Fruit fly (Drosophila melanogaster) whole organism, prepupa: Measurements from ENCODE around the gene CG4953.
A peak's percentile ranks its signal among the peaks of the same experiment; 100 is the strongest.

Experiments
- Blimp-1 ChIP-seq: fragments of 200-800 bp; sonication (Bioruptor generic); optimal IDR thresholded peaks from 3 replicates; lab custom pipeline; 2017; ENCODE audit warnings: missing biosample characterization, missing genetic modification characterization, mild to moderate bottlenecking, moderate library complexity, missing genetic modification reagents
- CG10631 ChIP-seq: fragments of 200-800 bp; sonication (Bioruptor generic); optimal IDR thresholded peaks from 2 replicates; lab custom pipeline; 2016; ENCODE audit warnings: missing biosample characterization, missing genetic modification characterization
- CG10669 ChIP-seq: fragments of 200-800 bp; sonication (Bioruptor generic); optimal IDR thresholded peaks from 3 replicates; lab custom pipeline; 2018; ENCODE audit warnings: missing biosample characterization, mild to moderate bottlenecking, missing genetic modification characterization, moderate library complexity
- CG11294 ChIP-seq: fragments of 200-800 bp; sonication (Bioruptor generic); IDR thresholded peaks from 2 replicates; pipeline ENCODE4 v1.3.6; 2022; ENCODE audit warnings: missing biosample characterization, missing genetic modification characterization
- CG11902 ChIP-seq: fragments of 200-800 bp; sonication (Bioruptor generic); optimal IDR thresholded peaks from 3 replicates; lab custom pipeline; 2016; ENCODE audit warnings: missing biosample characterization, missing genetic modification characterization
- CG15336 ChIP-seq: fragments of 200-800 bp; sonication (Bioruptor generic); IDR thresholded peaks from 2 replicates; pipeline ENCODE4 v1.3.6; 2022; ENCODE audit warnings: missing biosample characterization, missing genetic modification characterization
- CG16779 ChIP-seq: fragments of 200-800 bp; sonication (Bioruptor generic); optimal IDR thresholded peaks from 3 replicates; lab custom pipeline; 2017; ENCODE audit warnings: missing biosample characterization, mild to moderate bottlenecking, missing genetic modification characterization
- CG3032 ChIP-seq: fragments of 200-800 bp; optimal IDR thresholded peaks from 2 replicates; lab custom pipeline; 2019; ENCODE audit warnings: missing biosample characterization, mild to moderate bottlenecking, missing genetic modification characterization, moderate library complexity
- CG4318 ChIP-seq: fragments of 200-800 bp; sonication (Bioruptor generic); optimal IDR thresholded peaks from 3 replicates; lab custom pipeline; 2017; ENCODE audit warnings: missing biosample characterization, mild to moderate bottlenecking, missing genetic modification characterization
- CG6163 ChIP-seq: fragments of 200-800 bp; sonication (Bioruptor generic); IDR thresholded peaks from 3 replicates; pipeline ENCODE4 v1.3.6; 2022; ENCODE audit warnings: missing biosample characterization, missing genetic modification characterization
- CG6808 ChIP-seq: fragments of 200-800 bp; sonication (Bioruptor generic); optimal IDR thresholded peaks from 3 replicates; lab custom pipeline; 2017; ENCODE audit warnings: missing biosample characterization, missing genetic modification characterization, mild to moderate bottlenecking, moderate library complexity, missing genetic modification reagents
- CG6854 ChIP-seq: fragments of 200-800 bp; sonication (Bioruptor generic); optimal IDR thresholded peaks from 2 replicates; lab custom pipeline; 2017; ENCODE audit warnings: missing biosample characterization, mild to moderate bottlenecking, missing genetic modification characterization
- CG8319 ChIP-seq: fragments of 200-800 bp; sonication (Bioruptor generic); optimal IDR thresholded peaks from 3 replicates; lab custom pipeline; 2016; ENCODE audit warnings: missing biosample characterization, missing genetic modification characterization
- CG9139 ChIP-seq: fragments of 200-800 bp; sonication (Bioruptor generic); optimal IDR thresholded peaks from 3 replicates; lab custom pipeline; 2017; ENCODE audit warnings: missing biosample characterization, mild to moderate bottlenecking, missing genetic modification characterization
- Eip78C ChIP-seq: fragments of 200-800 bp; sonication (Bioruptor generic); peaks from one replicate; lab custom pipeline; 2016; ENCODE audit warnings: missing biosample characterization, missing genetic modification characterization
- Eip93F ChIP-seq: fragments of 200-800 bp; sonication (Bioruptor generic); optimal IDR thresholded peaks from 2 replicates; lab custom pipeline; 2016; ENCODE audit warnings: missing biosample characterization, mild to moderate bottlenecking, missing genetic modification characterization
- Ets21C ChIP-seq: fragments of 200-800 bp; sonication (Bioruptor generic); optimal IDR thresholded peaks from 3 replicates; lab custom pipeline; 2016; ENCODE audit warnings: missing biosample characterization, missing genetic modification characterization
- Gug ChIP-seq: fragments of 200-800 bp; sonication (Bioruptor generic); IDR thresholded peaks from 2 replicates; pipeline ENCODE4 v1.3.6; 2022; ENCODE audit warnings: missing biosample characterization, missing genetic modification characterization
- Hr38 ChIP-seq: sonication (Bioruptor generic); optimal IDR thresholded peaks from 2 replicates; lab custom pipeline; 2016; ENCODE audit warnings: missing biosample characterization, missing genetic modification characterization
- Hr39 ChIP-seq: fragments of 200-800 bp; sonication (Bioruptor generic); optimal IDR thresholded peaks from 2 replicates; lab custom pipeline; 2016; ENCODE audit warnings: missing biosample characterization, missing genetic modification characterization
- Hr4 ChIP-seq: fragments of 200-800 bp; sonication (Bioruptor generic); optimal IDR thresholded peaks from 3 replicates; lab custom pipeline; 2016; ENCODE audit warnings: missing biosample characterization, missing genetic modification characterization
- Lpt ChIP-seq: fragments of 200-800 bp; sonication (Bioruptor generic); optimal IDR thresholded peaks from 3 replicates; lab custom pipeline; 2016; ENCODE audit warnings: missing biosample characterization, missing genetic modification characterization
- OdsH ChIP-seq: fragments of 200-800 bp; sonication (Bioruptor generic); optimal IDR thresholded peaks from 3 replicates; lab custom pipeline; 2016; ENCODE audit warnings: missing biosample characterization, missing genetic modification characterization
- Smox ChIP-seq: fragments of 200-800 bp; sonication (Bioruptor generic); optimal IDR thresholded peaks from 3 replicates; lab custom pipeline; 2016; ENCODE audit warnings: missing biosample characterization, missing genetic modification characterization
- Sox102F ChIP-seq: fragments of 200-800 bp; sonication (Bioruptor generic); optimal IDR thresholded peaks from 2 replicates; lab custom pipeline; 2016; ENCODE audit warnings: missing biosample characterization, mild to moderate bottlenecking, missing genetic modification characterization
- achi ChIP-seq: fragments of 200-800 bp; sonication (Bioruptor generic); optimal IDR thresholded peaks from 3 replicates; lab custom pipeline; 2016; ENCODE audit warnings: missing biosample characterization, missing genetic modification characterization
- acj6 ChIP-seq: fragments of 200-800 bp; sonication (Bioruptor generic); optimal IDR thresholded peaks from 3 replicates; lab custom pipeline; 2016; ENCODE audit warnings: missing biosample characterization, missing genetic modification characterization
- cyc ChIP-seq: fragments of 200-800 bp; sonication (Bioruptor generic); optimal IDR thresholded peaks from 3 replicates; lab custom pipeline; 2016; ENCODE audit warnings: missing biosample characterization, missing genetic modification characterization
- dsx ChIP-seq: fragments of 200-800 bp; optimal IDR thresholded peaks from 3 replicates; lab custom pipeline; 2019; ENCODE audit warnings: missing biosample characterization, mild to moderate bottlenecking, missing genetic modification characterization, moderate library complexity; ENCODE audit not compliant: poor library complexity, severe bottlenecking
- eg ChIP-seq: fragments of 200-800 bp; sonication (Bioruptor generic); IDR thresholded peaks from 3 replicates; pipeline ENCODE4 v1.3.6; 2022; ENCODE audit warnings: missing biosample characterization, missing genetic modification characterization
- esn ChIP-seq: fragments of 200-800 bp; sonication (Bioruptor generic); optimal IDR thresholded peaks from 2 replicates; lab custom pipeline; 2016; ENCODE audit warnings: missing biosample characterization, mild to moderate bottlenecking, missing genetic modification characterization, moderate library complexity
- fd59A ChIP-seq: fragments of 200-800 bp; sonication (Bioruptor generic); optimal IDR thresholded peaks from 2 replicates; lab custom pipeline; 2017; ENCODE audit warnings: missing biosample characterization, mild to moderate bottlenecking, missing genetic modification characterization, missing genetic modification reagents
- fd85E ChIP-seq: fragments of 200-800 bp; sonication (Bioruptor generic); optimal IDR thresholded peaks from 3 replicates; lab custom pipeline; 2016; ENCODE audit warnings: missing biosample characterization, missing genetic modification characterization
- fkh ChIP-seq: fragments of 200-800 bp; sonication (Bioruptor generic); optimal IDR thresholded peaks from 3 replicates; lab custom pipeline; 2017; ENCODE audit warnings: missing biosample characterization, mild to moderate bottlenecking, missing genetic modification characterization, moderate library complexity
- lz ChIP-seq: fragments of 200-800 bp; sonication (Bioruptor generic); optimal IDR thresholded peaks from 3 replicates; lab custom pipeline; 2016; ENCODE audit warnings: missing biosample characterization, missing genetic modification characterization
- net ChIP-seq: fragments of 200-800 bp; sonication (Bioruptor generic); optimal IDR thresholded peaks from 3 replicates; lab custom pipeline; 2016; ENCODE audit warnings: missing biosample characterization, missing genetic modification characterization
- salr ChIP-seq, 2 experiments: fragments of 200-800 bp; sonication (Bioruptor generic); optimal IDR thresholded peaks; 3 replicates each; lab custom pipeline; 2016 to 2018; ENCODE audit warnings: missing biosample characterization in 2 of 2, missing genetic modification characterization in 2 of 2, mild to moderate bottlenecking in 1 of 2
- spab ChIP-seq: fragments of 200-800 bp; sonication (Bioruptor generic); optimal IDR thresholded peaks from 2 replicates; lab custom pipeline; 2017; ENCODE audit warnings: missing biosample characterization, mild to moderate bottlenecking, missing genetic modification characterization, missing genetic modification reagents
- svp ChIP-seq: fragments of 200-800 bp; sonication (Bioruptor generic); peaks from one replicate; lab custom pipeline; 2016; ENCODE audit warnings: missing biosample characterization, missing genetic modification characterization
- topi ChIP-seq: fragments of 200-800 bp; sonication (Bioruptor generic); optimal IDR thresholded peaks from 3 replicates; lab custom pipeline; 2016; ENCODE audit warnings: missing biosample characterization, missing genetic modification characterization
- vri ChIP-seq: fragments of 200-800 bp; sonication (Bioruptor generic); optimal IDR thresholded peaks from 3 replicates; lab custom pipeline; 2016; ENCODE audit warnings: missing biosample characterization, mild to moderate bottlenecking, missing genetic modification characterization

Gene CG4953

dm6 chr2L:10231092-10231494, 35.4 kb upstream of the CG4953 start (continued):
- TF ChIP-seq esn (GFP tag; lab: Kevin White, UChicago) (peak; percentile 55), CG9139 (no peak), Hr38 (no peak), topi (peak; percentile 61), Hr39 (GFP tag; lab: Kevin White, UChicago) (no peak), net (GFP tag; lab: Kevin White, UChicago) (no peak), Eip93F (GFP tag; lab: Kevin White, UChicago) (no peak), CG6163 (GFP tag; lab: Robert Waterston, UW) (no peak), CG16779 (no peak), CG3032 (tag; lab: Kevin White, UChicago) (peak; percentile 38), Sox102F (GFP tag; lab: Kevin White, UChicago) (peak; percentile 45), CG10669 (GFP tag; lab: Kevin White, UChicago) (peak; percentile 51)

- TF ChIP-seq CG6808 (GFP tag; lab: Kevin White, UChicago) = no peak
- no peak for TF ChIP-seq cyc (GFP tag; lab: Kevin White, UChicago)
- no peak for TF ChIP-seq Eip78C (GFP tag; lab: Kevin White, UChicago)
- TF ChIP-seq Hr38 = no peak
- TF ChIP-seq eg (GFP tag; lab: Robert Waterston, UW) = no peak
- no peak for TF ChIP-seq CG6163 (GFP tag; lab: Robert Waterston, UW)
- TF ChIP-seq salr (GFP tag; optimal IDR thresholded peaks at IDR 0.05; lab: Kevin White, UChicago) = no peak
- TF ChIP-seq CG4318 (GFP tag; lab: Kevin White, UChicago) = no peak
- no peak for TF ChIP-seq CG15336 (GFP tag; lab: Robert Waterston, UW)
- TF ChIP-seq topi = no peak
- no peak for TF ChIP-seq Hr4
- TF ChIP-seq achi = no peak
- no peak for TF ChIP-seq Ets21C (GFP tag; lab: Kevin White, UChicago)
- TF ChIP-seq Lpt (GFP tag; lab: Kevin White, UChicago) = no peak
Measured at dm6 chr2L:10231510-10231909, 35.0 kb upstream of the CG4953 start, which contains the start of gene ova. Gene ova (minus strand): TSS chr2L:10231692.

- TF ChIP-seq spab (no peak), svp (GFP tag; lab: Kevin White, UChicago) (no peak), eg (GFP tag; lab: Robert Waterston, UW) (no peak), Hr39 (GFP tag; lab: Kevin White, UChicago) (no peak), CG6854 (GFP tag; lab: Kevin White, UChicago) (no peak), CG6163 (GFP tag; lab: Robert Waterston, UW) (no peak), lz (GFP tag; lab: Kevin White, UChicago) (no peak), CG8319 (GFP tag; lab: Kevin White, UChicago) (no peak), fd85E (no peak), achi (no peak), Smox (GFP tag; lab: Kevin White, UChicago) (no peak)
Measured at dm6 chr2L:10232152-10232816, 34.2 kb upstream of the CG4953 start, which contains the start of gene eEF1delta. Gene eEF1delta (plus strand): TSS chr2L:10232507.

- TF ChIP-seq CG16779 (no peak), Blimp-1 (no peak), cyc (GFP tag; lab: Kevin White, UChicago) (no peak)
Measured at dm6 chr2L:10232827-10233226, 33.7 kb upstream of the CG4953 start.

- TF ChIP-seq CG10631 (GFP tag; lab: Kevin White, UChicago) (no peak), CG11902 (GFP tag; lab: Kevin White, UChicago) (no peak), dsx (GFP tag; lab: Kevin White, UChicago) (no peak), CG6163 (GFP tag; lab: Robert Waterston, UW) (no peak), acj6 (GFP tag; lab: Kevin White, UChicago) (no peak), fkh (GFP tag; lab: Kevin White, UChicago) (peak; percentile 90), CG11294 (GFP tag; lab: Robert Waterston, UW) (no peak), fd59A (GFP tag; lab: Kevin White, UChicago) (no peak), OdsH (GFP tag; lab: Kevin White, UChicago) (no peak), Gug (no peak), salr (GFP tag; optimal IDR thresholded peaks at IDR 0.05; lab: Kevin White, UChicago) (no peak), esn (GFP tag; lab: Kevin White, UChicago) (no peak), Blimp-1 (no peak), CG9139 (no peak), vri (GFP tag; lab: Kevin White, UChicago) (peak; percentile 34), fd85E (no peak), Eip78C (GFP tag; lab: Kevin White, UChicago) (no peak)
Measured at dm6 chr2L:10237725-10238446, 28.6 kb upstream of the CG4953 start, which contains the start of gene mthl15. Gene mthl15 (minus strand): TSS chr2L:10238317.
